Worm (Caenorhabditis elegans) whole organism, L4/young adult: ENCODE results near the gene lrr-1.
A peak's percentile ranks its signal among the peaks of the same experiment; 100 is the strongest.

Experiments
- W03F9.2 ChIP-seq: fragments of 150-350 bp; optimal IDR thresholded peaks from 2 replicates; lab custom pipeline; 2014; ENCODE audit warnings: missing biosample characterization, missing genetic modification characterization
- dao-5 ChIP-seq: sonication (generic microtip); optimal IDR thresholded peaks from 2 replicates; lab custom pipeline; 2016; ENCODE audit warnings: missing genotype, missing genetic modification characterization, moderate library complexity, missing compliant biosample characterization
- him-1 ChIP-seq: sonication (generic microtip); optimal IDR thresholded peaks from 2 replicates; lab custom pipeline; 2016; ENCODE audit warnings: missing genotype, missing genetic modification reagents, missing genetic modification characterization, missing compliant biosample characterization

Gene lrr-1

ce11 chrII:5022381-5022855 is 13.8 kb downstream of the lrr-1 start, which contains the start of the genes nsy-1 and F59A6.13:
TSS of gene nsy-1 (plus strand) at chrII:5022757.
TSS of gene F59A6.13 (plus strand) at chrII:5022805.
- TF ChIP-seq dao-5 (tag; lab: Kevin White, UChicago) (no peak), W03F9.2 (tag; lab: Kevin White, UChicago) (no peak), him-1 (tag; lab: Kevin White, UChicago) (no peak)

ce11 chrII:5021518-5021917 is 14.7 kb downstream of the lrr-1 start:
- TF ChIP-seq him-1 (tag; lab: Kevin White, UChicago) (no peak), W03F9.2 (tag; lab: Kevin White, UChicago) (no peak), dao-5 (tag; lab: Kevin White, UChicago) (no peak)

- no peak for TF ChIP-seq W03F9.2 (tag; lab: Kevin White, UChicago)
- no peak for TF ChIP-seq dao-5 (tag; lab: Kevin White, UChicago)
- no peak for TF ChIP-seq him-1 (tag; lab: Kevin White, UChicago)
Observed at ce11 chrII:5020513-5021081, 15.6 kb downstream of the lrr-1 start.

- TF ChIP-seq dao-5 (tag; lab: Kevin White, UChicago) (no peak), W03F9.2 (tag; lab: Kevin White, UChicago) (no peak), him-1 (tag; lab: Kevin White, UChicago) (no peak)
Observed at ce11 chrII:5019389-5020108, 16.7 kb downstream of the lrr-1 start.

DNA sequence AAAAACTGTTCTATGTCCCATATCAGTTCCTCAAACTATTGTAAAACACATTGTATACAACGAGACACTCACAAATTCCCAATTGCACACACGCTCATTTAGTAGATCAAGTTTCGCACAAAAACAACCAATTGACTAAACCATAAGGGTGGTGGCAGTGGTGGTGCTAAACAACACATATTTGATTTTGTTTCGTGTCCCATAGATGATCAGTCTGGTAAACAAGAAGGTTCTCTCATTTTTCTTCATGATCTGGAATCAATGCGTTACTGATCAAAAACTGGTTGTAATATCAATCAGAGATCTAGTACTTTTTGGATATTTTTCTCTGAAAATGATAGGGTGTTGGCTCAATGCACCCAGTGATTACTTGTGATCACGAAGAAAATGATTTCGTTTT is 17.7 kb downstream of the lrr-1 start:
- TF ChIP-seq dao-5 (tag; lab: Kevin White, UChicago): no peak
- no peak for TF ChIP-seq W03F9.2 (tag; lab: Kevin White, UChicago)
- TF ChIP-seq him-1 (tag; lab: Kevin White, UChicago): no peak

DNA sequence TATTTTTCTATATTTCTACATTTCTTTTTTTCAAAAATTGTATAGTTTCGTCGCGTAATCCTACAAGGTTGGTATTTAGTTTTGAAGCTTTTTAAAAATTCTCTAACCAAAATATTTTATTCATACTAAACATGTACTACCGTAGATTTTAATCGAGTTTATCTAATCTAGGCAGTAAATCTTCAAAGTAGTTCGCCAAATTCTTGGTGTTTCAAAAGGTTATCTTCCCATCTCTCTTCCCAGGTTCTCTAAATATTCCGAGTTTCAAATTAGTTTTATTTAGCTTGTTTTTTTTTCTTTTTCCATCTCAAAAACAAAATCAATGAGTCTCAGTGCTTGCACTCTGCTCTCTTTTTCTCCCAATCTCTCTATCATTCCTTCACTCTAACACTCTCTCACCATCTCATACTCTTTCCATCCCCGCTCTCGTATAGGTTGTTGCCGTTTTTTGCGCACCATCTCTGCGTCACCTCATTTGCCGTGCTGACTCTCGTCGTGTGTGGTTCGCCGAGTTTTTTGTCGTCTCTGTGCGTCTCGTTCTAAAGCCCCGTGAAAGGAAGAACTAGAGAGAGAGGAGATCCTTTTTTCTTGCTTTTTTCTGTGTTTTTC is 19.2 kb downstream of the lrr-1 start:
- TF ChIP-seq him-1 (tag; lab: Kevin White, UChicago) (peak; percentile 12), W03F9.2 (tag; lab: Kevin White, UChicago) (peak; percentile 45), dao-5 (tag; lab: Kevin White, UChicago) (no peak)

DNA sequence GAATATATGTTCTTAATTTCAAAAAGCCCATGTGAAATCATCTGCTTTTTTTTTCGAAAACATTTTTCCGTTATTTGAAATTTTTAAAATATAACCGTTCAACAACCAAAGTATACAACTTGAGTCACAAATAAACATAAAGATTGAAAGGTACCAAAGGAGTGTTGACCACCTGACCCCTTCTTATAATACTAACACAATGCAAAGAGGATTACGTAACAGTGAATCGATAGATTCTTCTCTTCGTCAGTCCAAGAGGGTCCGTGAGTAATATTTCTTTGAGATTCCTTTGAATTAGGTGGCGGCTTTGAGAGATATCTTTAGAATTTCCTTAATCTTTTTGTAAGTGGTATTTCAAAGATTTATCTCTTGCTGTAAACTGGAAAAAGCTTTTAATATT is 20.1 kb downstream of the lrr-1 start:
- TF ChIP-seq him-1 (tag; lab: Kevin White, UChicago) (no peak), W03F9.2 (tag; lab: Kevin White, UChicago) (no peak), dao-5 (tag; lab: Kevin White, UChicago) (no peak)

DNA sequence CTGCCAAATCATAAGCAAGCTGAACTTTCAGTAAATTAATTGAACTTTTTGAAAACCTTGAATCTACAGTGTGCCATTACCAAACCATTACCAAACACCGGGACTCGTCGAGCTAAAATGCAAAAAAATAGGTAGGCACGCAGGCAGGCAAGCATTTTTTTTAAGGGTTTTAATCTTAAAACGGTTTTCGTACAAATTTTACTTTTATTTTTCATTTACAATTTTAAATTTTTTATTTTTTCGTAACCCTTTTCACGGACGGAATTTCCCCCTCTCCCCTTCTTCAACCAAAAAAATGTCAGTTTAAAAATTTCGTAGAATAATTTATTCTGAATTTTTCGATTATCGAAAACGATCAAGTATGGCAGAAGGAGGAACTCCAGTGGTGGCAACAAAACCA is 21.8 kb downstream of the lrr-1 start, which contains the start of gene F59A6.2:
F59A6.2 (plus strand) TSS at position 301 of the 400 bp plus-strand sequence.
- no peak for TF ChIP-seq W03F9.2 (tag; lab: Kevin White, UChicago)
- TF ChIP-seq him-1 (tag; lab: Kevin White, UChicago): no peak
- no peak for TF ChIP-seq dao-5 (tag; lab: Kevin White, UChicago)

- TF ChIP-seq dao-5 (tag; lab: Kevin White, UChicago): no peak
- no peak for TF ChIP-seq him-1 (tag; lab: Kevin White, UChicago)
- TF ChIP-seq W03F9.2 (tag; lab: Kevin White, UChicago): no peak
Observed at ce11 chrII:5011978-5012377, 24.3 kb downstream of the lrr-1 start, which contains the start of gene F59A6.12. TSS of gene F59A6.12 (minus strand) at chrII:5012078.

- TF ChIP-seq W03F9.2 (tag; lab: Kevin White, UChicago) (no peak), him-1 (tag; lab: Kevin White, UChicago) (no peak), dao-5 (tag; lab: Kevin White, UChicago) (no peak)
Observed at ce11 chrII:5008033-5008432, 28.2 kb downstream of the lrr-1 start, which contains the start of gene F59A6.3. TSS of gene F59A6.3 (plus strand) at chrII:5008333.

ce11 chrII:5004781-5005180 is 31.5 kb downstream of the lrr-1 start, which contains the start of gene F59A6.4:
TSS of gene F59A6.4 (plus strand) at chrII:5005081.
- TF ChIP-seq him-1 (tag; lab: Kevin White, UChicago): no peak
- no peak for TF ChIP-seq W03F9.2 (tag; lab: Kevin White, UChicago)
- TF ChIP-seq dao-5 (tag; lab: Kevin White, UChicago): no peak

ce11 chrII:5003660-5004059 is 32.6 kb downstream of the lrr-1 start, which contains the start of gene F59A6.10:
TSS of gene F59A6.10 (plus strand) at chrII:5003960.
- TF ChIP-seq W03F9.2 (tag; lab: Kevin White, UChicago): no peak
- TF ChIP-seq dao-5 (tag; lab: Kevin White, UChicago): no peak
- no peak for TF ChIP-seq him-1 (tag; lab: Kevin White, UChicago)

ce11 chrII:5001866-5002265 is 34.4 kb downstream of the lrr-1 start:
- TF ChIP-seq dao-5 (tag; lab: Kevin White, UChicago): no peak
- no peak for TF ChIP-seq him-1 (tag; lab: Kevin White, UChicago)
- no peak for TF ChIP-seq W03F9.2 (tag; lab: Kevin White, UChicago)
